Fruit fly (Drosophila melanogaster) whole organism, embryonic: ENCODE measurements around the gene CG33947.

ENCODE experiments used
- CG11504 ChIP-seq: fragments of 200-800 bp; sonication (Bioruptor generic); optimal IDR thresholded peaks from 3 replicates; lab custom pipeline; 2019; ENCODE audit warnings: missing biosample characterization, mild to moderate bottlenecking, missing genetic modification characterization, moderate library complexity
- CG11560 ChIP-seq: fragments of 200-800 bp; sonication (Bioruptor generic); IDR thresholded peaks from 3 replicates; pipeline ENCODE4 v1.3.6; 2022; ENCODE audit warnings: missing biosample characterization, missing genetic modification characterization
- CG11695 ChIP-seq: fragments of 200-800 bp; sonication (Bioruptor generic); IDR thresholded peaks from 3 replicates; pipeline ENCODE4 v1.3.6; 2022; ENCODE audit warnings: missing biosample characterization, missing genetic modification characterization
- CG14860 ChIP-seq: fragments of 200-800 bp; sonication (Bioruptor generic); IDR thresholded peaks from 3 replicates; pipeline ENCODE4 v1.3.6; 2022; ENCODE audit warnings: missing biosample characterization, missing genetic modification characterization; ENCODE audit not compliant: partially characterized antibody
- CG15269 ChIP-seq: fragments of 200-800 bp; sonication (Bioruptor generic); optimal IDR thresholded peaks from 2 replicates; lab custom pipeline; 2018; ENCODE audit warnings: missing biosample characterization, mild to moderate bottlenecking, missing genetic modification characterization, moderate library complexity
- CG18011 ChIP-seq: fragments of 200-800 bp; sonication (Bioruptor generic); optimal IDR thresholded peaks from 2 replicates; lab custom pipeline; 2017; ENCODE audit warnings: missing biosample characterization, missing genetic modification characterization, mild to moderate bottlenecking, moderate library complexity, missing genotype
- CG30020 ChIP-seq: fragments of 200-800 bp; optimal IDR thresholded peaks from 2 replicates; lab custom pipeline; 2019; ENCODE audit warnings: missing biosample characterization, mild to moderate bottlenecking, missing genetic modification characterization, moderate library complexity
- CG31388 ChIP-seq: fragments of 200-800 bp; sonication (Bioruptor generic); optimal IDR thresholded peaks from 2 replicates; lab custom pipeline; 2016; ENCODE audit warnings: missing biosample characterization, missing genetic modification characterization
- CG3995 ChIP-seq: fragments of 200-800 bp; sonication (Bioruptor generic); optimal IDR thresholded peaks from 3 replicates; lab custom pipeline; 2016; ENCODE audit warnings: missing biosample characterization, missing genetic modification characterization
- CG4282 ChIP-seq: fragments of 200-800 bp; sonication (Bioruptor generic); optimal IDR thresholded peaks from 2 replicates; lab custom pipeline; 2016; ENCODE audit warnings: missing biosample characterization, missing genetic modification characterization
- CG6654 ChIP-seq: fragments of 200-800 bp; sonication (Bioruptor generic); optimal IDR thresholded peaks from 2 replicates; lab custom pipeline; 2017; ENCODE audit warnings: missing biosample characterization, mild to moderate bottlenecking, missing genetic modification characterization
- CG6683 ChIP-seq: fragments of 200-800 bp; sonication (Bioruptor generic); optimal IDR thresholded peaks from 2 replicates; lab custom pipeline; 2017; ENCODE audit warnings: missing biosample characterization, mild to moderate bottlenecking, missing genetic modification characterization, missing genetic modification reagents
- CG6765 ChIP-seq: fragments of 200-800 bp; sonication (Bioruptor generic); optimal IDR thresholded peaks from 3 replicates; lab custom pipeline; 2017; ENCODE audit warnings: missing biosample characterization, mild to moderate bottlenecking, missing genetic modification characterization
- CG6791 ChIP-seq: fragments of 200-800 bp; sonication (Bioruptor generic); IDR thresholded peaks from 3 replicates; pipeline ENCODE4 v1.3.6; 2022; ENCODE audit warnings: missing biosample characterization, missing genetic modification characterization; ENCODE audit not compliant: partially characterized antibody
- CG8089 ChIP-seq: fragments of 200-800 bp; sonication (Bioruptor generic); optimal IDR thresholded peaks from 3 replicates; lab custom pipeline; 2016; ENCODE audit warnings: missing biosample characterization, missing genetic modification characterization
- CG8281 ChIP-seq: fragments of 200-800 bp; sonication (Bioruptor generic); optimal IDR thresholded peaks from 2 replicates; lab custom pipeline; 2018; ENCODE audit warnings: missing biosample characterization, mild to moderate bottlenecking, missing genetic modification characterization, moderate library complexity
- CG8924 ChIP-seq: fragments of 200-800 bp; optimal IDR thresholded peaks from 3 replicates; lab custom pipeline; 2019; ENCODE audit warnings: missing biosample characterization, mild to moderate bottlenecking, missing genetic modification characterization, moderate library complexity
- CG9797 ChIP-seq: fragments of 200-800 bp; sonication (Bioruptor generic); optimal IDR thresholded peaks from 3 replicates; lab custom pipeline; 2018; ENCODE audit warnings: missing biosample characterization, mild to moderate bottlenecking, missing genetic modification characterization
- CHES-1-like ChIP-seq: fragments of 200-800 bp; sonication (Bioruptor generic); optimal IDR thresholded peaks from 2 replicates; lab custom pipeline; 2016; ENCODE audit warnings: missing biosample characterization, missing genetic modification characterization
- Doc3 ChIP-seq: fragments of 200-800 bp; sonication (Bioruptor generic); IDR thresholded peaks from 3 replicates; pipeline ENCODE4 v1.3.6; 2022; ENCODE audit warnings: missing biosample characterization, missing genetic modification characterization; ENCODE audit not compliant: partially characterized antibody
- Hr39 ChIP-seq: fragments of >200 bp; optimal IDR thresholded peaks from 2 replicates; lab custom pipeline; 2017
- NC2β ChIP-seq: fragments of 200-800 bp; sonication (Bioruptor generic); optimal IDR thresholded peaks from 2 replicates; lab custom pipeline; 2016; ENCODE audit warnings: missing biosample characterization, missing genetic modification characterization
- Neu2 ChIP-seq: fragments of 200-800 bp; sonication (Bioruptor generic); optimal IDR thresholded peaks from 3 replicates; lab custom pipeline; 2016; ENCODE audit warnings: missing biosample characterization, missing genetic modification characterization, borderline replicate concordance
- Nf-YB ChIP-seq: fragments of 200-800 bp; sonication (Bioruptor generic); optimal IDR thresholded peaks from 3 replicates; lab custom pipeline; 2019; ENCODE audit warnings: missing biosample characterization, mild to moderate bottlenecking, missing genetic modification characterization, moderate library complexity
- Nf-YC ChIP-seq: fragments of 200-800 bp; optimal IDR thresholded peaks from 3 replicates; lab custom pipeline; 2019; ENCODE audit warnings: missing biosample characterization, mild to moderate bottlenecking, missing genetic modification characterization, moderate library complexity
- bab2 ChIP-seq: fragments of 200-800 bp; sonication (Bioruptor generic); optimal IDR thresholded peaks from 2 replicates; lab custom pipeline; 2016; ENCODE audit warnings: missing biosample characterization, missing genetic modification characterization
- bbx ChIP-seq: fragments of 200-800 bp; sonication (Bioruptor generic); IDR thresholded peaks from 2 replicates; pipeline ENCODE4 v1.3.6; 2022; ENCODE audit warnings: missing biosample characterization, missing genetic modification characterization; ENCODE audit not compliant: partially characterized antibody
- br ChIP-seq: fragments of >200 bp; optimal IDR thresholded peaks from 2 replicates; lab custom pipeline; 2017
- chm ChIP-seq: fragments of 200-800 bp; sonication (Bioruptor generic); IDR thresholded peaks from 2 replicates; pipeline ENCODE4 v1.3.6; 2022; ENCODE audit warnings: missing biosample characterization, missing genetic modification characterization
- dysf ChIP-seq: fragments of 200-800 bp; sonication (Bioruptor generic); IDR thresholded peaks from 3 replicates; pipeline ENCODE4 v1.3.6; 2022; ENCODE audit warnings: missing biosample characterization, missing genetic modification characterization
- ems ChIP-seq: fragments of 200-800 bp; sonication (Bioruptor generic); optimal IDR thresholded peaks from 3 replicates; lab custom pipeline; 2016; ENCODE audit warnings: missing biosample characterization, missing genetic modification characterization
- gcm2 ChIP-seq: fragments of 200-800 bp; sonication (Bioruptor generic); optimal IDR thresholded peaks from 2 replicates; lab custom pipeline; 2016; ENCODE audit warnings: missing biosample characterization, missing genetic modification characterization
- grau ChIP-seq: fragments of 200-800 bp; optimal IDR thresholded peaks from 3 replicates; lab custom pipeline; 2019; ENCODE audit warnings: missing biosample characterization, mild to moderate bottlenecking, missing genetic modification characterization, moderate library complexity
- gt ChIP-seq: fragments of 200-800 bp; sonication (Bioruptor generic); IDR thresholded peaks from 2 replicates; pipeline ENCODE4 v1.3.6; 2022; ENCODE audit warnings: missing biosample characterization, missing genetic modification characterization
- her ChIP-seq: fragments of 200-800 bp; sonication (Bioruptor generic); optimal IDR thresholded peaks from 2 replicates; lab custom pipeline; 2016; ENCODE audit warnings: missing biosample characterization, missing genetic modification characterization
- hth ChIP-seq: fragments of >200 bp; optimal IDR thresholded peaks from 2 replicates; lab custom pipeline; 2017; ENCODE audit warnings: inconsistent platforms
- jumu ChIP-seq: fragments of 200-800 bp; sonication (Bioruptor generic); optimal IDR thresholded peaks from 3 replicates; lab custom pipeline; 2016; ENCODE audit warnings: missing biosample characterization, missing genetic modification characterization
- klu ChIP-seq: fragments of 200-800 bp; sonication (Bioruptor generic); IDR thresholded peaks from 2 replicates; pipeline ENCODE4 v1.3.6; 2022; ENCODE audit warnings: missing biosample characterization, missing genetic modification characterization
- nau ChIP-seq: fragments of 200-800 bp; sonication (Bioruptor generic); optimal IDR thresholded peaks from 3 replicates; lab custom pipeline; 2017; ENCODE audit warnings: missing biosample characterization, mild to moderate bottlenecking, missing genetic modification characterization, missing genetic modification reagents
- nmo ChIP-seq: fragments of 200-800 bp; sonication (Bioruptor generic); optimal IDR thresholded peaks from 2 replicates; lab custom pipeline; 2018; ENCODE audit warnings: missing biosample characterization, mild to moderate bottlenecking, missing genetic modification characterization, moderate library complexity
- onecut ChIP-seq: fragments of 200-800 bp; sonication (Bioruptor generic); IDR thresholded peaks from 2 replicates; pipeline ENCODE4 v1.3.6; 2022; ENCODE audit warnings: missing biosample characterization, missing genetic modification characterization
- pzg ChIP-seq: fragments of 200-800 bp; sonication (Bioruptor generic); optimal IDR thresholded peaks from 3 replicates; lab custom pipeline; 2018; ENCODE audit warnings: missing biosample characterization, mild to moderate bottlenecking, missing genetic modification characterization, moderate library complexity
- run ChIP-seq: fragments of 200-800 bp; sonication (Bioruptor generic); optimal IDR thresholded peaks from 3 replicates; lab custom pipeline; 2018; ENCODE audit warnings: missing biosample characterization, mild to moderate bottlenecking, missing genetic modification characterization
- sob ChIP-seq: fragments of 200-800 bp; sonication (Bioruptor generic); IDR thresholded peaks from 2 replicates; pipeline ENCODE4 v1.3.6; 2022; ENCODE audit warnings: missing biosample characterization, missing genetic modification characterization
- tap ChIP-seq: fragments of 200-800 bp; optimal IDR thresholded peaks from 3 replicates; lab custom pipeline; 2019; ENCODE audit warnings: missing biosample characterization, mild to moderate bottlenecking, missing genetic modification characterization, moderate library complexity
- tgo ChIP-seq: fragments of 200-800 bp; sonication (Bioruptor generic); IDR thresholded peaks from 3 replicates; pipeline ENCODE4 v1.3.6; 2022; ENCODE audit warnings: missing biosample characterization, missing genetic modification characterization
- tna ChIP-seq: fragments of 200-800 bp; sonication (Bioruptor generic); IDR thresholded peaks from 2 replicates; pipeline ENCODE4 v1.3.6; 2022; ENCODE audit warnings: missing biosample characterization, missing genetic modification characterization; ENCODE audit not compliant: partially characterized antibody
- toy ChIP-seq: fragments of 200-800 bp; sonication (Bioruptor generic); IDR thresholded peaks from 2 replicates; pipeline ENCODE4 v1.3.6; 2022; ENCODE audit warnings: missing biosample characterization, missing genetic modification characterization
- tup ChIP-seq: fragments of 200-800 bp; sonication (Bioruptor generic); optimal IDR thresholded peaks from 2 replicates; lab custom pipeline; 2016; ENCODE audit warnings: missing biosample characterization, mild to moderate bottlenecking, missing genetic modification characterization, moderate library complexity
- wek ChIP-seq: fragments of 200-800 bp; sonication (Bioruptor generic); optimal IDR thresholded peaks from 3 replicates; lab custom pipeline; 2018; ENCODE audit warnings: missing biosample characterization, mild to moderate bottlenecking, missing genetic modification characterization, moderate library complexity
- z ChIP-seq: fragments of 200-800 bp; sonication (Bioruptor generic); IDR thresholded peaks from 3 replicates; pipeline ENCODE4 v1.3.6; 2022; ENCODE audit warnings: missing biosample characterization, missing genetic modification characterization
- zen ChIP-seq: fragments of 200-800 bp; sonication (Bioruptor generic); optimal IDR thresholded peaks from 3 replicates; lab custom pipeline; 2018; ENCODE audit warnings: missing biosample characterization, mild to moderate bottlenecking, missing genetic modification characterization, moderate library complexity

The CG33947 gene

dm6 chr3L:11047877-11048276 lies 48.4 kb upstream of the CG33947 start (continued):
- TF ChIP-seq tap, result no peak
- TF ChIP-seq z (GFP tag; lab: Robert Waterston, UW), result peak; percentile 43; the same call in 1 of the 3 replicates
- TF ChIP-seq nau, result peak; percentile 64
- no peak for TF ChIP-seq run (tag; lab: Kevin White, UChicago)
- peak; percentile 35 for TF ChIP-seq CG31388
- no peak for TF ChIP-seq CG18011 (GFP tag; lab: Kevin White, UChicago)
- TF ChIP-seq chm, result peak; percentile 77
- TF ChIP-seq CHES-1-like (GFP tag; lab: Kevin White, UChicago), result peak; percentile 30
- TF ChIP-seq klu (GFP tag; lab: Robert Waterston, UW), result no peak
- peak; percentile 81 for TF ChIP-seq her (GFP tag; lab: Kevin White, UChicago)
- TF ChIP-seq CG6654 (GFP tag; lab: Kevin White, UChicago), result peak; percentile 36
- no peak for TF ChIP-seq CG3995 (GFP tag; lab: Kevin White, UChicago)
- no peak for TF ChIP-seq Hr39
- TF ChIP-seq gt, result no peak
- peak; percentile 80 for TF ChIP-seq tgo (GFP tag; lab: Robert Waterston, UW)
- no peak for TF ChIP-seq Doc3
- TF ChIP-seq sob (GFP tag; lab: Robert Waterston, UW), result peak; percentile 82
- TF ChIP-seq dysf (GFP tag; lab: Robert Waterston, UW), result peak; percentile 85
- TF ChIP-seq CG6765 (GFP tag; lab: Kevin White, UChicago), result peak; percentile 42
- peak; percentile 86 for TF ChIP-seq onecut
- peak; percentile 19 for TF ChIP-seq CG8924 (tag; lab: Kevin White, UChicago)
- no peak for TF ChIP-seq CG11695 (GFP tag; lab: Robert Waterston, UW)
- peak; percentile 48 for TF ChIP-seq CG8281 (tag; lab: Kevin White, UChicago)
- TF ChIP-seq toy (GFP tag; lab: Robert Waterston, UW), result no peak
- TF ChIP-seq pzg (GFP tag; lab: Kevin White, UChicago), result peak; percentile 7
- TF ChIP-seq gcm2 (GFP tag; lab: Kevin White, UChicago), result no peak
- TF ChIP-seq CG4282 (GFP tag; lab: Kevin White, UChicago), result peak; percentile 40
- peak; percentile 63 for TF ChIP-seq jumu (GFP tag; lab: Kevin White, UChicago)
- TF ChIP-seq CG8089, result peak; percentile 91
- TF ChIP-seq CG11560 (tag; lab: Robert Waterston, UW), result peak; percentile 52; the same call in 1 of the 3 replicates
- 0 out of 3 replicates have a peak, but pooled peaks have one; percentile 9 for TF ChIP-seq CG6791 (GFP tag; lab: Robert Waterston, UW)
- no peak for TF ChIP-seq br
- peak; percentile 68 for TF ChIP-seq nmo (GFP tag; lab: Kevin White, UChicago)
- no peak for TF ChIP-seq CG30020 (tag; lab: Kevin White, UChicago)
- TF ChIP-seq CG15269 (tag; lab: Kevin White, UChicago), result peak; percentile 55
- TF ChIP-seq tup, result no peak
- TF ChIP-seq grau, result peak; percentile 70
- peak; percentile 78 for TF ChIP-seq bab2
- no peak for TF ChIP-seq tna (GFP tag; lab: Robert Waterston, UW)
- TF ChIP-seq Nf-YB (GFP tag; lab: Kevin White, UChicago), result no peak
- TF ChIP-seq bbx (GFP tag; lab: Robert Waterston, UW), result no peak
- TF ChIP-seq CG11504, result peak; percentile 74
- no peak for TF ChIP-seq hth (lab: Kevin White, UChicago)
- no peak for TF ChIP-seq CG9797 (GFP tag; lab: Kevin White, UChicago)
- peak; percentile 65 for TF ChIP-seq wek (GFP tag; lab: Kevin White, UChicago)
- TF ChIP-seq zen (tag; lab: Kevin White, UChicago), result peak; percentile 72
- no peak for TF ChIP-seq Neu2 (GFP tag; lab: Kevin White, UChicago)
- TF ChIP-seq CG14860, result no peak
- peak; percentile 50 for TF ChIP-seq ems (GFP tag; lab: Kevin White, UChicago)
- TF ChIP-seq NC2β (GFP tag; lab: Kevin White, UChicago), result peak; percentile 85
- TF ChIP-seq Nf-YC (tag; lab: Kevin White, UChicago), result peak; percentile 42
- no peak for TF ChIP-seq CG6683 (GFP tag; lab: Kevin White, UChicago)
